Worm (Caenorhabditis elegans): ENCODE measurements around the gene D2096.5.

DNA sequence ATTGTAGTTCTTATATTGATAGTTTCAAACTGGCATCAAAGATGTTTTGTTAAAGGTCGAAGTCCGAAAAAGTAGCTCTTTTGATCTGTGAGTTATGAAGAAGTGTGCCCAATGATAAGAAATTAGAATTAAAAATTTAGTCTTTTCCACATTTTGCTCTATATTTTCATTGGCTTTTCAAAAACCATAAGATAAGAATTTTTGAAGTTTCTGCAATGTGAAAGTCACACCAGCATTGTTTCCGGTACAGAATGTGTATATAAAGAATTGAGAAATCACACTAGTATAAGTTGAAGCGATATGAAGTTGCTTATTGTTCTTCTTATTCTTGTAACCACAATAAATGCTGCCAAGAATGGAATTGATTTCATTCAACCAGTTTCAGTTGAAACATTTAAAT is 27.0 kb downstream of the D2096.5 start, which contains the start of gene lys-10:
- TF ChIP-seq dao-5 (tag; optimal IDR thresholded peaks at IDR 0.05): no peak
- no peak for TF ChIP-seq W03F9.2 (tag; optimal IDR thresholded peaks at IDR 0.05)
- TF ChIP-seq him-1 (tag; optimal IDR thresholded peaks at IDR 0.05): no peak
